Fruit fly (Drosophila melanogaster) Kc167 (cell line): ENCODE measurements around the gene CG4576.

Source experiments
- Myc ChIP-seq: fragments of >200 bp; optimal IDR thresholded peaks from 2 replicates; lab custom pipeline; 2017; ENCODE audit warnings: missing external identifiers
- h ChIP-seq: fragments of >200 bp; optimal IDR thresholded peaks from 3 replicates; lab custom pipeline; 2018; ENCODE audit warnings: missing external identifiers
- ttk ChIP-seq: sonication (Bioruptor generic); optimal IDR thresholded peaks from 2 replicates; lab custom pipeline; 2017; ENCODE audit warnings: missing external identifiers

- TF ChIP-seq Myc (lab: Kevin White, UChicago) = no peak
- no peak for TF ChIP-seq ttk
- no peak for TF ChIP-seq h
Measured at dm6 chr3R:15816276-15816675, 9.3 kb upstream of the CG4576 start.
